Fruit fly (Drosophila melanogaster): ENCODE results near the gene bab1.

DNA sequence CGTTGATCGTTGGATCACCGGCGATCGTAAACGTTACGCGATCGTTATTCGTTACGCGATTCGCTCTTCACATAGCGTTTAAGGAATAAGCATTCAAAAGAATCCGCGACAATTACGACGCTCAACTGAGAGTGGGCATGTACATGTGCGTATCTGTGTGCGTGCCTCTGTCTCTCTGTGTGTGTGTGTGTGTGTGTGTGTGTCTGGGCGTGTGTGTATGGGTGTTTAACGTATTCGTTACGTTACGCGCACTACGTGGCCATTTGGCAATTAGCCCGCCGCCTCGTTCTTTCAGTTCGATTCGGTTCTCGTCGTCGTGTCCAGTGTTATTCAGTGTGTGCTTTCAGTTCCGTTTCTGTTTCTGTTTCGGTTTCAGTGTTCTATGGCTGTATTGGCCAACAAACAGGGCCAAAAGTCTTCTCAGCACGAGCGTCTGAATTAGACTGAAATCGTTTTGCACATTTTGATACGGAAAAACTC, at the start of gene bab1:
- no peak for TF ChIP-seq psq (optimal IDR thresholded peaks at IDR 0.05)
- no peak for TF ChIP-seq pan (optimal IDR thresholded peaks at IDR 0.05)
